Worm (Caenorhabditis elegans): ENCODE data around the gene F41F3.9.

F41F3.9 gene

DNA sequence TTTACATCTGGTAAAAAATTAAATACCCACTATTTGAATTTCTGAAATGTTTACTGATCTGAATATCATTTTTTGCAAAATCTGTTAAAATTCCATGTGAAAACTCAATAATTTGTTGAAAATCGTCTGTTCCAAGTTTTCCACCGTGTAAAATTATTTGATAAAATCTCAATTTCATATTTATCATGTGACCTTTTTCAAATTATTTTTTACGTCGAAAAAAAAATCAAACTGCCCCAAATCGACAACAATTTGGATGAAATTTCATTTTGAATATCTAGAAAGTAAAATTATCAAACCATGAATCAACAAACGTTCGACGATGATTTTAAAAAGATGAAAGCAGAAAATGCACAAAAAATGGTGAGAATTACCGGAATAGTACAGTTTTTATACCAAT, at the start of gene F41F3.9:
Gene F41F3.9, plus strand, starts transcription at position 301 of the 400 bp plus-strand sequence.
- TF ChIP-seq egl-27 (tag; optimal IDR thresholded peaks at IDR 0.05) (no peak), unc-62 (GFP tag; optimal IDR thresholded peaks at IDR 0.05) (no peak)

DNA sequence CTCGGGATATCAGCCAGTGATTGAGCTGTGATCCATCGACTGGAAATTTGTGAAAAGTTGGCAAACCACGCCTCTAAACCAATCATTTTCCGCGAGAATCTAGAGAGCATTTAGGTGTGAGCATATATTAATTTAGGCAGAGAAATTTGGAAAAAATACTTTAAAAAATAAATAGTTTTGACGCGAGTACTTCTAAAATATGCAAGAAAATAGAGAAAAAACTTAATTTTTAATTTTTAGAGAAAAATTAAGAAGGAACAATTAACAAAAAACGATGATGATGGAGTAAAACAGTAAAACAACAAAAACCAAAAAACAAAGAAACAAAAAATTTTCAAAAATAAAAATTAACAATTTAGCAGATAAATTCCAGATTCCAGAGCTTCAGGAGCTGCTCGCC, 48.4 kb upstream of the F41F3.9 start, which contains the start of gene txt-6:
Gene txt-6, minus strand, starts transcription at position 101 of the 400 bp plus-strand sequence.
- TF ChIP-seq nhr-77 (tag; optimal IDR thresholded peaks at IDR 0.05) (no peak), daf-12 (tag; optimal IDR thresholded peaks at IDR 0.05) (no peak)

DNA sequence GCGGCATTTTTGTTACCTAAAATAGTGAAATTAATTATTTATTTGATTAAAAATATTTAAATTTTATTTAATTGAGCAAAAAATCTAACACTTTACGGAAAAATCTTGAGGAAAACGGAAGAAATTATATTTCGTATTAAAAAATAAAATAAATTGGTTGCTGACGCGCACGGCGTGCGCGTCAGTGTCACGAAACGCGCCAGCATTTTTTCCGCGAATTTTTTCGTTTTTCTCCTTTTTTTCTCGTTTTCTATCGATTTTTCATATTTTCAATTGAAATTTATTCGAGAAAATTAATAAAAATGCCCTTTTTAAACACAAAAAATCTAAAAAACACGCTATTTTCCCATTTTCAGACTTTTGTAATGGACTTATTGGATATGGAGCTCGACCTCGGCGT, 39.5 kb upstream of the F41F3.9 start, which contains the start of the genes Y61A9LA.10 and F54D11.4:
Gene Y61A9LA.10, minus strand, starts transcription at position 16 of the 400 bp plus-strand sequence.
Gene F54D11.4, plus strand, starts transcription at position 350 of the 400 bp plus-strand sequence.
- TF ChIP-seq ama-1 (optimal IDR thresholded peaks at IDR 0.05) (no peak), nhr-77 (tag; optimal IDR thresholded peaks at IDR 0.05) (no peak), ceh-28 (tag; optimal IDR thresholded peaks at IDR 0.05) (peak; percentile 50), ceh-9 (tag; optimal IDR thresholded peaks at IDR 0.05) (no peak), nhr-23 (tag; optimal IDR thresholded peaks at IDR 0.05) (peak; percentile 76), tbx-2 (tag; optimal IDR thresholded peaks at IDR 0.05) (no peak), pqm-1 (tag; optimal IDR thresholded peaks at IDR 0.05) (no peak), nhr-67 (tag; optimal IDR thresholded peaks at IDR 0.05) (no peak), lsy-12 (tag; optimal IDR thresholded peaks at IDR 0.05) (no peak), nhr-43 (tag; optimal IDR thresholded peaks at IDR 0.05; ENCODE audit: poor library complexity, severe bottlenecking) (no peak), ceh-16 (tag; optimal IDR thresholded peaks at IDR 0.05) (no peak), hmg-11 (tag; optimal IDR thresholded peaks at IDR 0.05) (peak; percentile 41), lin-39 (tag; optimal IDR thresholded peaks at IDR 0.05) (peak; percentile 37), fkh-2 (tag; optimal IDR thresholded peaks at IDR 0.05) (no peak), nhr-28 (tag; optimal IDR thresholded peaks at IDR 0.05) (no peak), nhr-237 (tag; optimal IDR thresholded peaks at IDR 0.05) (no peak), unc-62 (GFP tag; optimal IDR thresholded peaks at IDR 0.05) (no peak), unc-39 (tag; optimal IDR thresholded peaks at IDR 0.05) (no peak), nhr-11 (tag; optimal IDR thresholded peaks at IDR 0.05) (no peak), snpc-4 (tag; optimal IDR thresholded peaks at IDR 0.05) (peak; percentile 53), nfya-1 (tag; optimal IDR thresholded peaks at IDR 0.05; ENCODE audit: insufficient read depth) (peak; percentile 47), fkh-10 (GFP tag; optimal IDR thresholded peaks at IDR 0.05) (no peak), egl-27 (tag; optimal IDR thresholded peaks at IDR 0.05) (no peak), elt-2 (tag; optimal IDR thresholded peaks at IDR 0.05) (peak; percentile 37), eor-1 (tag; optimal IDR thresholded peaks at IDR 0.05) (no peak), egl-5 (tag; optimal IDR thresholded peaks at IDR 0.05) (no peak), ceh-82 (tag; optimal IDR thresholded peaks at IDR 0.05) (no peak), mml-1 (tag; optimal IDR thresholded peaks at IDR 0.05) (no peak), skn-1 (tag; optimal IDR thresholded peaks at IDR 0.05) (peak; percentile 1), lin-15B (tag; optimal IDR thresholded peaks at IDR 0.05) (peak; percentile 54), pha-4 (tag; optimal IDR thresholded peaks at IDR 0.05) (peak; percentile 72), zag-1 (tag; optimal IDR thresholded peaks at IDR 0.05) (no peak), jun-1 (tag; optimal IDR thresholded peaks at IDR 0.05) (no peak), aly-2 (tag; optimal IDR thresholded peaks at IDR 0.05) (no peak)

- TF ChIP-seq jun-1 (tag; optimal IDR thresholded peaks at IDR 0.05) (no peak), fkh-10 (GFP tag; optimal IDR thresholded peaks at IDR 0.05) (no peak), ceh-9 (tag; optimal IDR thresholded peaks at IDR 0.05) (no peak), daf-12 (tag; optimal IDR thresholded peaks at IDR 0.05) (no peak), ceh-82 (tag; optimal IDR thresholded peaks at IDR 0.05) (no peak), mdl-1 (tag; optimal IDR thresholded peaks at IDR 0.05) (no peak), unc-39 (tag; optimal IDR thresholded peaks at IDR 0.05) (no peak), fos-1 (tag; optimal IDR thresholded peaks at IDR 0.05) (no peak), ceh-28 (tag; optimal IDR thresholded peaks at IDR 0.05) (no peak), nfya-1 (tag; optimal IDR thresholded peaks at IDR 0.05; ENCODE audit: insufficient read depth) (no peak)
These were observed 38.0 kb upstream of the F41F3.9 start, which contains the start of gene sumv-2 for ce11 chrV:4617260-4617659. Gene sumv-2 (plus strand): TSS chrV:4617560.

Measured in whole organism, L3 larva.